Fruit fly (Drosophila melanogaster) whole organism, embryonic: Measurements from ENCODE around the gene sdt.
A peak's percentile ranks its signal among the peaks of the same experiment; 100 is the strongest.

Source experiments
- CG10267 ChIP-seq: fragments of 200-800 bp; sonication (Bioruptor generic); optimal IDR thresholded peaks from 2 replicates; lab custom pipeline; 2018; ENCODE audit warnings: missing biosample characterization, mild to moderate bottlenecking, missing genetic modification characterization, moderate library complexity
- CG11456 ChIP-seq: fragments of 200-800 bp; sonication (Bioruptor generic); IDR thresholded peaks from 3 replicates; pipeline ENCODE4 v1.3.6; 2022; ENCODE audit warnings: missing biosample characterization, missing genetic modification characterization
- CG12071 ChIP-seq: fragments of 200-800 bp; sonication (Bioruptor generic); optimal IDR thresholded peaks from 3 replicates; lab custom pipeline; 2018; ENCODE audit warnings: missing biosample characterization, mild to moderate bottlenecking, missing genetic modification characterization
- CG12155 ChIP-seq: fragments of 200-800 bp; sonication (Bioruptor generic); optimal IDR thresholded peaks from 3 replicates; lab custom pipeline; 2016; ENCODE audit warnings: missing biosample characterization, missing genetic modification characterization
- CG13287 ChIP-seq: fragments of 200-800 bp; sonication (Bioruptor generic); IDR thresholded peaks from 2 replicates; pipeline ENCODE4 v1.3.6; 2022; ENCODE audit warnings: missing biosample characterization, missing genetic modification characterization; ENCODE audit not compliant: partially characterized antibody
- CG13424 ChIP-seq: fragments of 200-800 bp; sonication (Bioruptor generic); optimal IDR thresholded peaks from 2 replicates; lab custom pipeline; 2019; ENCODE audit warnings: missing biosample characterization, mild to moderate bottlenecking, missing genetic modification characterization, moderate library complexity
- CG13894 ChIP-seq: fragments of 200-800 bp; sonication (Bioruptor generic); optimal IDR thresholded peaks from 3 replicates; lab custom pipeline; 2018; ENCODE audit warnings: missing biosample characterization, mild to moderate bottlenecking, missing genetic modification characterization, moderate library complexity
- CG14441 ChIP-seq: fragments of 200-800 bp; sonication (Bioruptor generic); IDR thresholded peaks from 2 replicates; pipeline ENCODE4 v1.3.6; 2022; ENCODE audit warnings: missing biosample characterization, missing genetic modification characterization
- CG14710 ChIP-seq: fragments of 200-800 bp; sonication (Bioruptor generic); optimal IDR thresholded peaks from 3 replicates; lab custom pipeline; 2019; ENCODE audit warnings: missing biosample characterization, mild to moderate bottlenecking, missing genetic modification characterization, moderate library complexity
- CG15514 ChIP-seq: fragments of 200-800 bp; sonication (Bioruptor generic); optimal IDR thresholded peaks from 3 replicates; lab custom pipeline; 2017; ENCODE audit warnings: missing biosample characterization, missing genetic modification characterization, mild to moderate bottlenecking, moderate library complexity, missing genetic modification reagents
- CG16779 ChIP-seq: fragments of 200-800 bp; sonication (Bioruptor generic); IDR thresholded peaks from 2 replicates; pipeline ENCODE4 v1.3.6; 2022; ENCODE audit warnings: missing biosample characterization, missing genetic modification characterization
- CG2116 ChIP-seq: fragments of 200-800 bp; sonication (Bioruptor generic); optimal IDR thresholded peaks from 3 replicates; lab custom pipeline; 2018; ENCODE audit warnings: missing biosample characterization, mild to moderate bottlenecking, missing genetic modification characterization
- CG31224 ChIP-seq: fragments of 200-800 bp; sonication (Bioruptor generic); IDR thresholded peaks from 2 replicates; pipeline ENCODE4 v1.3.6; 2022; ENCODE audit warnings: missing biosample characterization, missing genetic modification characterization
- CG3281 ChIP-seq: fragments of 200-800 bp; sonication (Bioruptor generic); optimal IDR thresholded peaks from 3 replicates; lab custom pipeline; 2017; ENCODE audit warnings: missing biosample characterization, mild to moderate bottlenecking, missing genetic modification characterization
- CG3407 ChIP-seq: fragments of 200-800 bp; sonication (Bioruptor generic); optimal IDR thresholded peaks from 2 replicates; lab custom pipeline; 2018; ENCODE audit warnings: missing biosample characterization, mild to moderate bottlenecking, missing genetic modification characterization
- CG34224 ChIP-seq: fragments of 200-800 bp; sonication (Bioruptor generic); IDR thresholded peaks from 3 replicates; pipeline ENCODE4 v1.3.6; 2022; ENCODE audit warnings: missing biosample characterization, missing genetic modification characterization; ENCODE audit not compliant: partially characterized antibody
- CG4404 ChIP-seq: fragments of 200-800 bp; sonication (Bioruptor generic); IDR thresholded peaks from 2 replicates; pipeline ENCODE4 v1.3.6; 2022; ENCODE audit warnings: missing biosample characterization, missing genetic modification characterization
- CG4617 ChIP-seq: fragments of 200-800 bp; sonication (Bioruptor generic); optimal IDR thresholded peaks from 3 replicates; lab custom pipeline; 2016; ENCODE audit warnings: missing biosample characterization, missing genetic modification characterization, borderline replicate concordance
- CG5953 ChIP-seq: fragments of 200-800 bp; sonication (Bioruptor generic); IDR thresholded peaks from 2 replicates; pipeline ENCODE4 v1.3.6; 2022; ENCODE audit warnings: missing biosample characterization, missing genetic modification characterization
- CG9437 ChIP-seq: fragments of 200-800 bp; sonication (Bioruptor generic); optimal IDR thresholded peaks from 2 replicates; lab custom pipeline; 2018; ENCODE audit warnings: missing biosample characterization, mild to moderate bottlenecking, missing genetic modification characterization
- CG9797 ChIP-seq: fragments of 200-800 bp; sonication (Bioruptor generic); optimal IDR thresholded peaks from 3 replicates; lab custom pipeline; 2018; ENCODE audit warnings: missing biosample characterization, mild to moderate bottlenecking, missing genetic modification characterization
- CkIIα-i1 ChIP-seq: fragments of 200-800 bp; sonication (Bioruptor generic); IDR thresholded peaks from 2 replicates; pipeline ENCODE4 v1.3.6; 2022; ENCODE audit warnings: missing biosample characterization, missing genetic modification characterization
- Dip3 ChIP-seq: fragments of 200-800 bp; sonication (Bioruptor generic); optimal IDR thresholded peaks from 3 replicates; lab custom pipeline; 2016; ENCODE audit warnings: missing biosample characterization, missing genetic modification characterization
- Ets97D ChIP-seq: fragments of 200-800 bp; sonication (Bioruptor generic); optimal IDR thresholded peaks from 3 replicates; lab custom pipeline; 2016; ENCODE audit warnings: missing biosample characterization, missing genetic modification characterization
- HLH4C ChIP-seq: fragments of 200-800 bp; sonication (Bioruptor generic); IDR thresholded peaks from 3 replicates; pipeline ENCODE4 v1.3.6; 2022; ENCODE audit warnings: missing biosample characterization, missing genetic modification characterization; ENCODE audit not compliant: partially characterized antibody
- Hr39 ChIP-seq: fragments of >200 bp; optimal IDR thresholded peaks from 2 replicates; lab custom pipeline; 2017
- Lpt ChIP-seq: fragments of >200 bp; optimal IDR thresholded peaks from 2 replicates; lab custom pipeline; 2018; ENCODE audit warnings: missing biosample characterization, missing genetic modification characterization
- MBD-R2 ChIP-seq: fragments of 200-800 bp; sonication (Bioruptor generic); IDR thresholded peaks from 2 replicates; pipeline ENCODE4 v1.3.6; 2022; ENCODE audit warnings: missing biosample characterization, missing genetic modification characterization
- Med ChIP-seq: fragments of 200-800 bp; sonication (Bioruptor generic); peaks from one replicate; lab custom pipeline; 2016; ENCODE audit warnings: missing biosample characterization, missing genetic modification characterization, mild to moderate bottlenecking, inconsistent platforms, moderate library complexity
- Sry-β ChIP-seq: fragments of 200-800 bp; sonication (Bioruptor generic); optimal IDR thresholded peaks from 2 replicates; lab custom pipeline; 2018; ENCODE audit warnings: missing biosample characterization, mild to moderate bottlenecking, missing genetic modification characterization, moderate library complexity
- Sry-δ ChIP-seq: fragments of 200-800 bp; sonication (Bioruptor generic); optimal IDR thresholded peaks from 2 replicates; lab custom pipeline; 2016; ENCODE audit warnings: missing biosample characterization, missing genetic modification characterization
- ac ChIP-seq: fragments of 200-800 bp; sonication (Bioruptor generic); optimal IDR thresholded peaks from 3 replicates; lab custom pipeline; 2017; ENCODE audit warnings: missing biosample characterization, mild to moderate bottlenecking, missing genetic modification characterization
- al ChIP-seq: fragments of 200-800 bp; sonication (Bioruptor generic); IDR thresholded peaks from 2 replicates; pipeline ENCODE4 v1.3.6; 2022; ENCODE audit warnings: missing biosample characterization, missing genetic modification characterization
- amos ChIP-seq: fragments of 200-800 bp; sonication (Bioruptor generic); IDR thresholded peaks from 2 replicates; pipeline ENCODE4 v1.3.6; 2022; ENCODE audit warnings: missing biosample characterization, missing genetic modification characterization; ENCODE audit not compliant: partially characterized antibody
- bbx ChIP-seq: fragments of 200-800 bp; sonication (Bioruptor generic); IDR thresholded peaks from 2 replicates; pipeline ENCODE4 v1.3.6; 2022; ENCODE audit warnings: missing biosample characterization, missing genetic modification characterization; ENCODE audit not compliant: partially characterized antibody
- chinmo ChIP-seq: fragments of 200-800 bp; sonication (Bioruptor generic); IDR thresholded peaks from 4 replicates; pipeline ENCODE4 v1.3.6; 2022; ENCODE audit warnings: missing biosample characterization, missing genetic modification characterization; ENCODE audit not compliant: partially characterized antibody
- corto ChIP-seq: fragments of 200-800 bp; sonication (Bioruptor generic); optimal IDR thresholded peaks from 2 replicates; lab custom pipeline; 2016; ENCODE audit warnings: missing biosample characterization, mild to moderate bottlenecking, missing genetic modification characterization, moderate library complexity
- crol ChIP-seq: fragments of 200-800 bp; sonication (Bioruptor generic); IDR thresholded peaks from 2 replicates; pipeline ENCODE4 v1.3.6; 2022; ENCODE audit warnings: missing biosample characterization, missing genetic modification characterization
- eve ChIP-seq, 2 experiments: fragments of >200 bp; optimal IDR thresholded peaks; 2 replicates each; lab custom pipeline; 2017; ENCODE audit warnings: missing biosample characterization in 2 of 2, missing genetic modification characterization in 2 of 2
- gcm2 ChIP-seq: fragments of 200-800 bp; sonication (Bioruptor generic); optimal IDR thresholded peaks from 2 replicates; lab custom pipeline; 2016; ENCODE audit warnings: missing biosample characterization, missing genetic modification characterization
- gfzf ChIP-seq: fragments of 200-800 bp; sonication (Bioruptor generic); optimal IDR thresholded peaks from 2 replicates; lab custom pipeline; 2016; ENCODE audit warnings: missing biosample characterization, mild to moderate bottlenecking, missing genetic modification characterization, moderate library complexity
- ham ChIP-seq: fragments of 200-800 bp; sonication (Bioruptor generic); IDR thresholded peaks from 2 replicates; pipeline ENCODE4 v1.3.6; 2022; ENCODE audit warnings: missing biosample characterization, missing genetic modification characterization
- lola ChIP-seq, 3 experiments: fragments of >200 bp in 2 of 3; fragments of 200-800 bp in 1 of 3; sonication (Bioruptor generic) in 1 of 3; optimal IDR thresholded peaks; 2 replicates each; lab custom pipeline; 2017 to 2019; ENCODE audit warnings: missing biosample characterization in 3 of 3, missing genetic modification characterization in 3 of 3, mild to moderate bottlenecking in 1 of 3, moderate library complexity in 1 of 3
- pfk ChIP-seq: fragments of 200-800 bp; sonication (Bioruptor generic); optimal IDR thresholded peaks from 2 replicates; lab custom pipeline; 2018; ENCODE audit warnings: missing biosample characterization, mild to moderate bottlenecking, missing genetic modification characterization, moderate library complexity
- psq ChIP-seq: fragments of 200-800 bp; sonication (Bioruptor generic); optimal IDR thresholded peaks from 2 replicates; lab custom pipeline; 2017; ENCODE audit warnings: missing biosample characterization, missing genetic modification characterization
- rib ChIP-seq: fragments of 200-800 bp; sonication (Bioruptor generic); IDR thresholded peaks from 2 replicates; pipeline ENCODE4 v1.3.6; 2022; ENCODE audit warnings: missing biosample characterization, missing genetic modification characterization
- ro ChIP-seq: fragments of 200-800 bp; sonication (Bioruptor generic); IDR thresholded peaks from 2 replicates; pipeline ENCODE4 v1.3.6; 2022; ENCODE audit warnings: missing biosample characterization, missing genetic modification characterization
- row ChIP-seq: fragments of 200-800 bp; sonication (Bioruptor generic); IDR thresholded peaks from 3 replicates; pipeline ENCODE4 v1.3.6; 2022; ENCODE audit warnings: missing biosample characterization, missing genetic modification characterization
- sr ChIP-seq: fragments of 200-800 bp; sonication (Bioruptor generic); IDR thresholded peaks from 3 replicates; pipeline ENCODE4 v1.3.6; 2022; ENCODE audit warnings: missing biosample characterization, missing genetic modification characterization
- stwl ChIP-seq: fragments of 200-800 bp; sonication (Bioruptor generic); optimal IDR thresholded peaks from 3 replicates; lab custom pipeline; 2018; ENCODE audit warnings: missing biosample characterization, mild to moderate bottlenecking, missing genetic modification characterization, moderate library complexity
- twi ChIP-seq: fragments of 200-800 bp; optimal IDR thresholded peaks from 2 replicates; lab custom pipeline; 2019; ENCODE audit warnings: missing biosample characterization, mild to moderate bottlenecking, missing genetic modification characterization, moderate library complexity
- zfh1 ChIP-seq: fragments of 200-800 bp; sonication (Bioruptor generic); IDR thresholded peaks from 3 replicates; pipeline ENCODE4 v1.3.6; 2022; ENCODE audit warnings: missing biosample characterization, missing genetic modification characterization

sdt gene

dm6 chrX:8177030-8177349, 1.4 kb upstream of the sdt start, which contains the start of gene slpr (continued):
- no peak for TF ChIP-seq corto (GFP tag; lab: Kevin White, UChicago)
- peak; percentile 83 for TF ChIP-seq gfzf
- TF ChIP-seq psq, result no peak
- TF ChIP-seq CG14441 (GFP tag; lab: Robert Waterston, UW), result no peak
- TF ChIP-seq eve (GFP tag; optimal IDR thresholded peaks at IDR 0.05; lab: Kevin White, UChicago), result no peak
- TF ChIP-seq CG2116 (GFP tag; lab: Kevin White, UChicago), result peak; percentile 57
- peak; percentile 48 for TF ChIP-seq stwl (tag; lab: Kevin White, UChicago)
- no peak for TF ChIP-seq Sry-β (GFP tag; lab: Kevin White, UChicago)
- no peak for TF ChIP-seq CkIIα-i1 (GFP tag; lab: Robert Waterston, UW)
- TF ChIP-seq Ets97D (GFP tag; lab: Kevin White, UChicago), result peak; percentile 50
- no peak for TF ChIP-seq CG4404 (GFP tag; lab: Robert Waterston, UW)
- TF ChIP-seq Hr39 (lab: Kevin White, UChicago), result no peak
- no peak for TF ChIP-seq Dip3 (GFP tag; lab: Kevin White, UChicago)
- TF ChIP-seq twi (tag; lab: Kevin White, UChicago), result no peak
- TF ChIP-seq Sry-δ (GFP tag; lab: Kevin White, UChicago), result peak; percentile 11
- TF ChIP-seq CG3407, result no peak
- TF ChIP-seq CG14710 (tag; lab: Kevin White, UChicago), result peak; percentile 44
- peak; percentile 11; the same call in 1 of the 2 replicates for TF ChIP-seq CG13287 (GFP tag; lab: Robert Waterston, UW)
- TF ChIP-seq chinmo, result 0 out of 4 replicates have a peak, but pooled peaks have one; percentile 8
- no peak for TF ChIP-seq gcm2 (GFP tag; lab: Kevin White, UChicago)
- peak; percentile 99 for TF ChIP-seq CG15514 (GFP tag; lab: Kevin White, UChicago)
- TF ChIP-seq CG34224 (GFP tag; lab: Robert Waterston, UW), result no peak
- peak; percentile 92 for TF ChIP-seq CG10267
- TF ChIP-seq CG13424, result no peak
- no peak for TF ChIP-seq al
- TF ChIP-seq lola (GFP tag; optimal IDR thresholded peaks at IDR 0.05; lab: Kevin White, UChicago), result no peak
- TF ChIP-seq zfh1 (GFP tag; lab: Robert Waterston, UW), result no peak
- peak; percentile 66 for TF ChIP-seq CG9797 (GFP tag; lab: Kevin White, UChicago)
- no peak for TF ChIP-seq bbx (GFP tag; lab: Robert Waterston, UW)
- TF ChIP-seq CG4617, result no peak
- no peak for TF ChIP-seq CG9437 (GFP tag; lab: Kevin White, UChicago)
- no peak for TF ChIP-seq rib (GFP tag; lab: Robert Waterston, UW)
- no peak for TF ChIP-seq crol (GFP tag; lab: Robert Waterston, UW)

dm6 chrX:8177742-8178141, 607 bp upstream of the sdt start:
- TF ChIP-seq Lpt (GFP tag; lab: Kevin White, UChicago), result no peak
- TF ChIP-seq CG16779 (GFP tag; lab: Robert Waterston, UW), result peak; percentile 45; the same call in 1 of the 2 replicates
- no peak for TF ChIP-seq CG3281 (GFP tag; lab: Kevin White, UChicago)
- TF ChIP-seq ham (GFP tag; lab: Robert Waterston, UW), result no peak
- TF ChIP-seq ac, result no peak
- TF ChIP-seq CG11456 (GFP tag; lab: Robert Waterston, UW), result no peak
- 0 out of 3 replicates have a peak, but pooled peaks have one; percentile 18 for TF ChIP-seq zfh1 (GFP tag; lab: Robert Waterston, UW)
- TF ChIP-seq row, result 0 out of 3 replicates have a peak, but pooled peaks have one; percentile 13
- TF ChIP-seq sr, result 0 out of 3 replicates have a peak, but pooled peaks have one; percentile 51
- peak; percentile 19 for TF ChIP-seq CG13894
- TF ChIP-seq MBD-R2 (GFP tag; lab: Robert Waterston, UW), result peak; percentile 22; the same call in 1 of the 2 replicates
- peak; percentile 81 for TF ChIP-seq Med
- TF ChIP-seq CG12155 (GFP tag; lab: Kevin White, UChicago), result no peak
- peak; percentile 10; the same call in 1 of the 2 replicates for TF ChIP-seq amos
- TF ChIP-seq CG12071 (GFP tag; lab: Kevin White, UChicago), result peak; percentile 29
- no peak for TF ChIP-seq CG31224 (GFP tag; lab: Robert Waterston, UW)
- TF ChIP-seq CG5953 (GFP tag; lab: Robert Waterston, UW), result no peak
- no peak for TF ChIP-seq ro (GFP tag; lab: Robert Waterston, UW)
- TF ChIP-seq HLH4C, result no peak
- peak; percentile 45; the same call in 1 of the 2 replicates for TF ChIP-seq crol (GFP tag; lab: Robert Waterston, UW)
- peak; percentile 19 for TF ChIP-seq pfk (GFP tag; lab: Kevin White, UChicago)
